Fruit fly (Drosophila melanogaster): ENCODE results near the gene spir.

spir gene

DNA sequence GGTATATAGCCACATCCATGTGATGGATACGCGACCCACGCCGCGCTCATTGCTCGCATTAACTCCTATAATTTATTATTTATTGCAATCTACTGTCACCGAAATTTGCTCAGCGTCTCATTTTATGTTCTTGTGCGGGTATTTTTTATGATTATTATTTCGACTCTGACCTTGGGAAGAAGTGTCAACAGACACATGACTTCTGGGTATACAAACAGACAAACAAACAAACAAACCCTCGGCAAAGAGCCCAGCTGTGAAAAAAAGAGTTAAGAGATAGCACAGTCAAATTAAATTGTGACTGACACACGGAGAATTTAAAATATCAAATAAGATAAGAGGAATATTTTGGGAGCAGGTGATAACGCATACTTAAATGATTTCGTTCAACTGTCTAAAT lies 79.0 kb downstream of the spir start:
- TF ChIP-seq psq (optimal IDR thresholded peaks at IDR 0.05) (no peak), h (optimal IDR thresholded peaks at IDR 0.05) (no peak), Sin3A (optimal IDR thresholded peaks at IDR 0.05) (no peak), insv (optimal IDR thresholded peaks at IDR 0.05) (no peak), ttk (optimal IDR thresholded peaks at IDR 0.05) (no peak), Myc (optimal IDR thresholded peaks at IDR 0.05) (no peak)

DNA sequence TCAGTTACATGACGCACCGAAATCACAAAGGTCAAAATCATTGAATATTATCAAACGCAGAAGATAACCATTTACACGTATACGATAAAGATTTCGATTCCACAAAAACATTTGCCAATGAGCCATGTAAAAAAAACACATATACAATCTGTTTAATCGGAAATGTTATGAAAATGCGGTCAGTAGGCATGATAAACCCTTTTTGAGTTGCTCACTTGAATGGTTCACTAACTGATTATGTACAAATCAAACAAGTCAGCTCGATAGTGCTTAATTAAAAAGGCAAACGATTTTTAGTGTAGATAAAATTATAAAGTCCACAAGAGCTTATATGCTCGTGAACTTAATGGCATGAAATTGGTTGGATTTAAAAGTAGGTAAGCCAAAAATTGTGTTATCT lies 86.0 kb downstream of the spir start:
- TF ChIP-seq Myc (optimal IDR thresholded peaks at IDR 0.05) (no peak), insv (optimal IDR thresholded peaks at IDR 0.05) (no peak), psq (optimal IDR thresholded peaks at IDR 0.05) (no peak)
